Worm (Caenorhabditis elegans) whole organism, young adult: ENCODE data around the gene C05D11.13.

Experiments
- F23B12.7 ChIP-seq: sonication (generic microtip); optimal IDR thresholded peaks from 2 replicates; lab custom pipeline; 2017; ENCODE audit warnings: missing genetic modification characterization, mild to moderate bottlenecking, missing compliant biosample characterization, antibody characterized with exemption, moderate library complexity; ENCODE audit not compliant: insufficient read depth
- F49E8.2 ChIP-seq: sonication (generic microtip); optimal IDR thresholded peaks from 3 replicates; lab custom pipeline; 2017; ENCODE audit warnings: missing genetic modification characterization, mild to moderate bottlenecking, missing compliant biosample characterization, antibody characterized with exemption, moderate library complexity; ENCODE audit not compliant: insufficient read depth
- ama-1 ChIP-seq, 3 experiments: fragments of 150-350 bp in 1 of 3; sonication (generic microtip) in 2 of 3; optimal IDR thresholded peaks; 2 replicates each; lab custom pipeline; 2014 to 2018; ENCODE audit warnings: missing biosample characterization in 2 of 3, missing genetic modification characterization in 2 of 3, missing genetic modification reagents in 2 of 3
- egl-44 ChIP-seq: fragments of 200-800 bp; sonication (Bioruptor generic); IDR thresholded peaks from 2 replicates; pipeline ENCODE4 v1.3.6; 2022; ENCODE audit warnings: missing genetic modification reagents, missing genetic modification characterization, missing compliant biosample characterization
- nfya-1 ChIP-seq: sonication (generic microtip); optimal IDR thresholded peaks from 2 replicates; lab custom pipeline; 2017; ENCODE audit warnings: antibody characterized with exemption, missing compliant biosample characterization, missing genetic modification characterization, borderline replicate concordance; ENCODE audit not compliant: insufficient read depth
- pha-4 ChIP-seq: fragments of 150-350 bp; sonication (generic microtip); optimal IDR thresholded peaks from 2 replicates; lab custom pipeline; 2014; ENCODE audit warnings: missing biosample characterization, missing genetic modification reagents, missing genetic modification characterization
- snpc-1.3 ChIP-seq: sonication (generic microtip); optimal IDR thresholded peaks from 2 replicates; lab custom pipeline; 2017; ENCODE audit warnings: missing genetic modification characterization, mild to moderate bottlenecking, missing compliant biosample characterization, antibody characterized with exemption, moderate library complexity, missing genotype, missing genetic modification reagents; ENCODE audit not compliant: insufficient read depth
- unc-62 ChIP-seq: fragments of 150-350 bp; optimal IDR thresholded peaks from 2 replicates; lab custom pipeline; 2014; ENCODE audit warnings: missing biosample characterization, missing genetic modification reagents, missing genetic modification characterization
- zfh-2 ChIP-seq: fragments of 200-800 bp; sonication (Bioruptor generic); conservative IDR thresholded peaks from 2 replicates; pipeline ENCODE4 v1.3.6; 2022; ENCODE audit warnings: missing genetic modification reagents, missing genetic modification characterization, missing compliant biosample characterization

DNA sequence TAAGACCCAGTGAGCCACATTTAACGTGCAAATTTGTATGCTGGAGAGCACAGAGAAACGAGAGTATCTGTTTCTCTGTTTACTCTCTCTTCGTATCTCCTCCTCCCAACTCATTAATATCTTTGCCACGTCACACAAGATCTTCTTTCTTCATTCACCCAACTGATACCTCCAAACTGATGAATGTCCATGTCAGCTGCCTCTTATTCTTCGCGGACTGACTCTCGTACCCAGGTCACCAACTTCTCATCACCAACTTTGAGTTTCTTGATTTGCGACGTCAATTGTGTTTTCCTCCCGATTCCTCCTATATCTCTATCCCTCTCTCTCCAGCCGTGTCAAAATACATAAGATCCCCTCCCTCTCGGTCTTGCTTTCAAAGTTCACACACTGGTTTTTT lies 42.0 kb downstream of the C05D11.13 start:
- TF ChIP-seq egl-44 (GFP tag; lab: Robert Waterston, UW) (no peak), nfya-1 (tag; lab: Kevin White, UChicago) (no peak), pha-4 (tag; lab: Kevin White, UChicago) (no peak), F23B12.7 (no peak), ama-1 (optimal IDR thresholded peaks at IDR 0.05; lab: Kevin White, UChicago) (no peak), ama-1 (GFP tag; optimal IDR thresholded peaks at IDR 0.05; lab: Kevin White, UChicago) (no peak), unc-62 (GFP tag; lab: Kevin White, UChicago) (no peak), zfh-2 (no peak), snpc-1.3 (tag; lab: Kevin White, UChicago) (no peak), F49E8.2 (no peak)
